Worm (Caenorhabditis elegans): Measurements from ENCODE around the gene prx-14.

DNA sequence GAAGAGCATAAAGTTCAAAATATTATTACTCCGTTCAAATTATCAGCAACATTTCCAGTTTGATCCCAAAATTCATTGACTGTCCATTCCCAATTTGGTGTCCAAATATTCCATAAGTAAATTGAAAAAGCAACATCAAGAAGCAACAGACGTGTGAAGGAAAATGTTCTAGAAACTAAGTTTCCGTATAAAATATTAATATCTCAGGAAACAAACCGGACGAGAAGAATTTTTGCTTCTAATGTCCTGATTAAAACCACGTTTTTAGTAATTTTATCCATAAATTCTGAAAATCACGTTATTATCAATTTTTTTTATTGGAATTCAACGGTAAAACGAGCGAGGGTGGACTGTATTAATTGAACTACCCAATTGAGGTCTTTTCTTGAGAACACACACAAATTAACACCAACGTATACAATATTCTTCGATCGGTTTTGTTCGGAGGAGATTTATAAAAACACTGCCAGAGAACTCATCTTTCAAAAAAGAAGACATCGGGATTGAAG lies 35.9 kb upstream of the prx-14 start, which contains the start of gene pigq-1:
- TF ChIP-seq unc-62 (GFP tag; optimal IDR thresholded peaks at IDR 0.05) (no peak), lin-13 (tag; optimal IDR thresholded peaks at IDR 0.05) (no peak), mep-1 (tag; optimal IDR thresholded peaks at IDR 0.05) (no peak)
